Fruit fly (Drosophila melanogaster) whole organism, embryonic: Measurements from ENCODE around the gene Gr93a.
A peak's percentile ranks its signal among the peaks of the same experiment; 100 is the strongest.

Experiments used
- Aef1 ChIP-seq: fragments of 200-800 bp; sonication (Bioruptor generic); IDR thresholded peaks from 3 replicates; pipeline ENCODE4 v1.3.6; 2022; ENCODE audit warnings: missing biosample characterization, missing genetic modification characterization
- Asciz ChIP-seq: fragments of 200-800 bp; sonication (Bioruptor generic); optimal IDR thresholded peaks from 2 replicates; lab custom pipeline; 2017; ENCODE audit warnings: missing biosample characterization, mild to moderate bottlenecking, missing genetic modification characterization, missing genetic modification reagents
- CG10321 ChIP-seq: fragments of 200-800 bp; sonication (Bioruptor generic); IDR thresholded peaks from 2 replicates; pipeline ENCODE4 v1.3.6; 2022; ENCODE audit warnings: missing biosample characterization, missing genetic modification characterization
- CG10431 ChIP-seq: fragments of 200-800 bp; sonication (Bioruptor generic); optimal IDR thresholded peaks from 3 replicates; lab custom pipeline; 2018; ENCODE audit warnings: missing biosample characterization, mild to moderate bottlenecking, missing genetic modification characterization
- CG10979 ChIP-seq: fragments of 200-800 bp; sonication (Bioruptor generic); optimal IDR thresholded peaks from 2 replicates; lab custom pipeline; 2018; ENCODE audit warnings: missing biosample characterization, mild to moderate bottlenecking, missing genetic modification characterization, moderate library complexity
- CG11247 ChIP-seq: fragments of 200-800 bp; sonication (Bioruptor generic); IDR thresholded peaks from 2 replicates; pipeline ENCODE4 v1.3.6; 2022; ENCODE audit warnings: missing biosample characterization, missing genetic modification characterization
- CG11723 ChIP-seq: fragments of 200-800 bp; sonication (Bioruptor generic); optimal IDR thresholded peaks from 2 replicates; lab custom pipeline; 2017; ENCODE audit warnings: missing biosample characterization, mild to moderate bottlenecking, missing genetic modification characterization
- CG12071 ChIP-seq: fragments of 200-800 bp; sonication (Bioruptor generic); optimal IDR thresholded peaks from 3 replicates; lab custom pipeline; 2018; ENCODE audit warnings: missing biosample characterization, mild to moderate bottlenecking, missing genetic modification characterization
- CG13123 ChIP-seq: fragments of 200-800 bp; sonication (Bioruptor generic); optimal IDR thresholded peaks from 2 replicates; lab custom pipeline; 2016; ENCODE audit warnings: missing biosample characterization, missing genetic modification characterization
- CG14441 ChIP-seq: fragments of 200-800 bp; sonication (Bioruptor generic); IDR thresholded peaks from 2 replicates; pipeline ENCODE4 v1.3.6; 2022; ENCODE audit warnings: missing biosample characterization, missing genetic modification characterization
- CG17186 ChIP-seq: fragments of 200-800 bp; sonication (Bioruptor generic); optimal IDR thresholded peaks from 3 replicates; lab custom pipeline; 2017; ENCODE audit warnings: missing biosample characterization, missing genetic modification reagents, missing genetic modification characterization
- CG17568 ChIP-seq: fragments of 200-800 bp; sonication (Bioruptor generic); optimal IDR thresholded peaks from 2 replicates; lab custom pipeline; 2018; ENCODE audit warnings: missing biosample characterization, mild to moderate bottlenecking, missing genetic modification characterization, moderate library complexity
- CG18011 ChIP-seq: fragments of 200-800 bp; sonication (Bioruptor generic); optimal IDR thresholded peaks from 2 replicates; lab custom pipeline; 2017; ENCODE audit warnings: missing biosample characterization, missing genetic modification characterization, mild to moderate bottlenecking, moderate library complexity, missing genotype
- CG2199 ChIP-seq: fragments of 200-800 bp; sonication (Bioruptor generic); IDR thresholded peaks from 3 replicates; pipeline ENCODE4 v1.3.6; 2022; ENCODE audit warnings: missing biosample characterization, missing genetic modification characterization
- CG2875 ChIP-seq: fragments of 200-800 bp; sonication (Bioruptor generic); optimal IDR thresholded peaks from 2 replicates; lab custom pipeline; 2017; ENCODE audit warnings: missing biosample characterization, mild to moderate bottlenecking, missing genetic modification characterization, missing genetic modification reagents
- CG31365 ChIP-seq: fragments of 200-800 bp; sonication (Bioruptor generic); optimal IDR thresholded peaks from 2 replicates; lab custom pipeline; 2018; ENCODE audit warnings: missing biosample characterization, mild to moderate bottlenecking, missing genetic modification characterization
- CG34376 ChIP-seq: fragments of 200-800 bp; sonication (Bioruptor generic); optimal IDR thresholded peaks from 2 replicates; lab custom pipeline; 2018; ENCODE audit warnings: missing biosample characterization, mild to moderate bottlenecking, missing genetic modification characterization
- CG42726 ChIP-seq: fragments of 200-800 bp; sonication (Bioruptor generic); IDR thresholded peaks from 2 replicates; pipeline ENCODE4 v1.3.6; 2022; ENCODE audit warnings: missing biosample characterization, missing genetic modification characterization; ENCODE audit not compliant: partially characterized antibody
- CG6791 ChIP-seq: fragments of 200-800 bp; sonication (Bioruptor generic); IDR thresholded peaks from 3 replicates; pipeline ENCODE4 v1.3.6; 2022; ENCODE audit warnings: missing biosample characterization, missing genetic modification characterization; ENCODE audit not compliant: partially characterized antibody
- CG7372 ChIP-seq: fragments of 200-800 bp; sonication (Bioruptor generic); IDR thresholded peaks from 2 replicates; pipeline ENCODE4 v1.3.6; 2022; ENCODE audit warnings: missing biosample characterization, missing genetic modification characterization
- CG7786 ChIP-seq: fragments of 200-800 bp; sonication (Bioruptor generic); optimal IDR thresholded peaks from 2 replicates; lab custom pipeline; 2016; ENCODE audit warnings: missing biosample characterization, missing genetic modification characterization
- CG8290 ChIP-seq, 3 experiments: fragments of 200-800 bp; sonication (Bioruptor generic); optimal IDR thresholded peaks; 2 replicates each; lab custom pipeline; 2016 to 2019; ENCODE audit warnings: missing biosample characterization in 3 of 3, missing genetic modification characterization in 3 of 3, mild to moderate bottlenecking in 2 of 3, moderate library complexity in 1 of 3
- CG9437 ChIP-seq: fragments of 200-800 bp; sonication (Bioruptor generic); optimal IDR thresholded peaks from 2 replicates; lab custom pipeline; 2018; ENCODE audit warnings: missing biosample characterization, mild to moderate bottlenecking, missing genetic modification characterization
- D19A ChIP-seq: fragments of 200-800 bp; optimal IDR thresholded peaks from 3 replicates; lab custom pipeline; 2019; ENCODE audit warnings: missing biosample characterization, mild to moderate bottlenecking, missing genetic modification characterization, moderate library complexity
- Dbx ChIP-seq: fragments of 200-800 bp; sonication (Bioruptor generic); IDR thresholded peaks from 3 replicates; pipeline ENCODE4 v1.3.6; 2022; ENCODE audit warnings: missing biosample characterization, missing genetic modification characterization
- Dip2 ChIP-seq: fragments of 200-800 bp; sonication (Bioruptor generic); IDR thresholded peaks from 2 replicates; pipeline ENCODE4 v1.3.6; 2022; ENCODE audit warnings: missing biosample characterization, missing genetic modification characterization
- Ets97D ChIP-seq: fragments of 200-800 bp; sonication (Bioruptor generic); optimal IDR thresholded peaks from 3 replicates; lab custom pipeline; 2016; ENCODE audit warnings: missing biosample characterization, missing genetic modification characterization
- Fer2 ChIP-seq: fragments of 200-800 bp; sonication (Bioruptor generic); optimal IDR thresholded peaks from 2 replicates; lab custom pipeline; 2018; ENCODE audit warnings: missing biosample characterization, mild to moderate bottlenecking, missing genetic modification characterization, moderate library complexity
- Hsf ChIP-seq: fragments of 200-800 bp; sonication (Bioruptor generic); optimal IDR thresholded peaks from 3 replicates; lab custom pipeline; 2016; ENCODE audit warnings: missing biosample characterization, missing genetic modification characterization
- NC2β ChIP-seq: fragments of 200-800 bp; sonication (Bioruptor generic); optimal IDR thresholded peaks from 2 replicates; lab custom pipeline; 2016; ENCODE audit warnings: missing biosample characterization, missing genetic modification characterization
- Nf-YA ChIP-seq: fragments of 200-800 bp; sonication (Bioruptor generic); IDR thresholded peaks from 2 replicates; pipeline ENCODE4 v1.3.6; 2022; ENCODE audit warnings: missing biosample characterization, missing genetic modification characterization
- PHDP ChIP-seq: fragments of 200-800 bp; sonication (Bioruptor generic); optimal IDR thresholded peaks from 3 replicates; lab custom pipeline; 2018; ENCODE audit warnings: missing biosample characterization, mild to moderate bottlenecking, missing genetic modification characterization, moderate library complexity
- Scr ChIP-seq: fragments of 200-800 bp; sonication (Bioruptor generic); IDR thresholded peaks from 2 replicates; pipeline ENCODE4 v1.3.6; 2022; ENCODE audit warnings: missing biosample characterization, missing genetic modification characterization; ENCODE audit not compliant: partially characterized antibody
- amos ChIP-seq: fragments of 200-800 bp; sonication (Bioruptor generic); IDR thresholded peaks from 2 replicates; pipeline ENCODE4 v1.3.6; 2022; ENCODE audit warnings: missing biosample characterization, missing genetic modification characterization; ENCODE audit not compliant: partially characterized antibody
- dimm ChIP-seq: fragments of 200-800 bp; sonication (Bioruptor generic); IDR thresholded peaks from 2 replicates; pipeline ENCODE4 v1.3.6; 2022; ENCODE audit warnings: missing biosample characterization, missing genetic modification characterization
- disco-r ChIP-seq: fragments of 200-800 bp; sonication (Bioruptor generic); optimal IDR thresholded peaks from 2 replicates; lab custom pipeline; 2016; ENCODE audit warnings: missing biosample characterization, missing genetic modification characterization
- dpn ChIP-seq, 2 experiments: fragments of 200-800 bp; sonication (Bioruptor generic); optimal IDR thresholded peaks; 3 replicates each; lab custom pipeline; 2016; ENCODE audit warnings: missing biosample characterization in 2 of 2, missing genetic modification characterization in 2 of 2
- eve ChIP-seq, 2 experiments: fragments of >200 bp; optimal IDR thresholded peaks; 2 replicates each; lab custom pipeline; 2017; ENCODE audit warnings: missing biosample characterization in 2 of 2, missing genetic modification characterization in 2 of 2
- fru ChIP-seq: fragments of >200 bp; optimal IDR thresholded peaks from 2 replicates; lab custom pipeline; 2017
- ken ChIP-seq: fragments of 200-800 bp; sonication (Bioruptor generic); IDR thresholded peaks from 3 replicates; pipeline ENCODE4 v1.3.6; 2022; ENCODE audit warnings: missing biosample characterization, missing genetic modification characterization
- klu ChIP-seq: fragments of 200-800 bp; sonication (Bioruptor generic); IDR thresholded peaks from 2 replicates; pipeline ENCODE4 v1.3.6; 2022; ENCODE audit warnings: missing biosample characterization, missing genetic modification characterization
- oc ChIP-seq: fragments of 200-800 bp; sonication (Bioruptor generic); optimal IDR thresholded peaks from 2 replicates; lab custom pipeline; 2018; ENCODE audit warnings: missing biosample characterization, mild to moderate bottlenecking, missing genetic modification characterization, moderate library complexity
- otp ChIP-seq: fragments of 200-800 bp; sonication (Bioruptor generic); IDR thresholded peaks from 3 replicates; pipeline ENCODE4, ENCODE4 v1.3.6; 2022; ENCODE audit warnings: missing biosample characterization, missing genetic modification characterization
- pb ChIP-seq: fragments of 200-800 bp; sonication (Bioruptor generic); optimal IDR thresholded peaks from 3 replicates; lab custom pipeline; 2016; ENCODE audit warnings: missing biosample characterization, missing genetic modification characterization
- pros ChIP-seq: fragments of 200-800 bp; sonication (Bioruptor generic); optimal IDR thresholded peaks from 3 replicates; lab custom pipeline; 2019; ENCODE audit warnings: missing biosample characterization, mild to moderate bottlenecking, missing genetic modification characterization, moderate library complexity
- ranshi ChIP-seq: fragments of 200-800 bp; sonication (Bioruptor generic); IDR thresholded peaks from 2 replicates; pipeline ENCODE4 v1.3.6; 2022; ENCODE audit warnings: missing biosample characterization, missing genetic modification characterization
- tgo ChIP-seq: fragments of 200-800 bp; sonication (Bioruptor generic); IDR thresholded peaks from 3 replicates; pipeline ENCODE4 v1.3.6; 2022; ENCODE audit warnings: missing biosample characterization, missing genetic modification characterization
- trem ChIP-seq: fragments of 200-800 bp; optimal IDR thresholded peaks from 3 replicates; lab custom pipeline; 2019; ENCODE audit warnings: missing biosample characterization, mild to moderate bottlenecking, missing genetic modification characterization, moderate library complexity
- ttk ChIP-seq: fragments of 200-800 bp; sonication (Bioruptor generic); IDR thresholded peaks from 2 replicates; pipeline ENCODE4 v2.1.2; 2022; ENCODE audit warnings: missing biosample characterization, missing genetic modification characterization
- vnd ChIP-seq: fragments of 200-800 bp; sonication (Bioruptor generic); IDR thresholded peaks from 3 replicates; pipeline ENCODE4 v1.3.6; 2022; ENCODE audit warnings: missing biosample characterization, missing genetic modification characterization; ENCODE audit not compliant: partially characterized antibody

The Gr93a gene

DNA sequence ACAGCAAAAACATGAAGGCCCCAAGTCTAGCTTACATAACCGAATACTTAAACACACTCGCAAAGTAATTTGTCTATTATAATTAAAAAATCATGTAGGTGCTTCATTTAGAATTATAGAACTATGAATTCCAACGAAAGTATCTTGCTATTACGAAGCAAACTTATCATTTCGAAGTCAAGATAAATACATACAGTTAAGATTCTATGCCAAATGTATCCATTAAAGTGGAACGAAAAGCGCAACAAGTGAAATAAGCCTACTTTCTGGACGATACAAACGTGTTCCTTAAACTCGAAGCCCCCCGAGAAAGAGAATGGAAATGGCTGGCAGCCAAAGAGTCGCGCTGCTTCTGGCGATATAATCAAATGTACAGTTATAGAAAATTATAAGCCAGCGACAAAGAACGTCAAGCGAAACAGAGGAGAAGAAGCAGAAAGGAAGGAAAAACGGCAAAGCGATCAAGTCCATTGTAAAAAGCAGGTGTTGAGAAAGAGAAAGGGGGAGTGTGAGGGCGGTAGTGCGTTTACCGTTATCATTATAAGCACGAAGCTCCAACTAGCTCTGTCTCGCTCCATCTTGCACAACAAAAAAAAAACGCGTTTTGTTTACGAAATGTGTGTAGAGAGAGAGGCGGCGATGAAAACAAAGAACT, 20.4 kb downstream of the Gr93a start (continued):
- peak; percentile 68; the same call in 2 of the 3 replicates for TF ChIP-seq CG2199 (GFP tag; lab: Robert Waterston, UW)
- peak; percentile 89 for TF ChIP-seq D19A (tag; lab: Kevin White, UChicago)
- no peak for TF ChIP-seq CG17186 (GFP tag; lab: Kevin White, UChicago)
- no peak for TF ChIP-seq oc (tag; lab: Kevin White, UChicago)
- no peak for TF ChIP-seq Ets97D
- no peak for TF ChIP-seq CG11723 (GFP tag; lab: Kevin White, UChicago)
- no peak for TF ChIP-seq CG7372 (GFP tag; lab: Robert Waterston, UW)
- no peak; the same call in 2 of the 3 replicates for TF ChIP-seq tgo (GFP tag; lab: Robert Waterston, UW)
- no peak for TF ChIP-seq CG14441
- no peak for TF ChIP-seq trem (tag; lab: Kevin White, UChicago)
- TF ChIP-seq CG7786 (GFP tag; lab: Kevin White, UChicago), result no peak
- TF ChIP-seq Scr (GFP tag; lab: Robert Waterston, UW), result no peak
- TF ChIP-seq CG9437 (GFP tag; lab: Kevin White, UChicago), result peak; percentile 30
- no peak for TF ChIP-seq CG31365 (tag; lab: Kevin White, UChicago)
- no peak for TF ChIP-seq fru (lab: Kevin White, UChicago)
- TF ChIP-seq Hsf (GFP tag; lab: Kevin White, UChicago), result no peak
- TF ChIP-seq CG11247 (GFP tag; lab: Robert Waterston, UW), result no peak
- TF ChIP-seq ken (GFP tag; lab: Robert Waterston, UW), result no peak
- TF ChIP-seq CG10321, result no peak
- TF ChIP-seq Nf-YA (GFP tag; lab: Robert Waterston, UW), result no peak
- TF ChIP-seq CG12071, result no peak
- no peak for TF ChIP-seq CG10431 (GFP tag; lab: Kevin White, UChicago)
- TF ChIP-seq dpn (GFP tag; optimal IDR thresholded peaks at IDR 0.05; lab: Kevin White, UChicago), result peak in 1 of 2 experiments; percentile 4
- TF ChIP-seq CG34376, result no peak
- TF ChIP-seq Fer2 (tag; lab: Kevin White, UChicago), result no peak
- TF ChIP-seq CG17568, result peak; percentile 11
- no peak for TF ChIP-seq pb (GFP tag; lab: Kevin White, UChicago)
- TF ChIP-seq otp (GFP tag; lab: Robert Waterston, UW), result 0 out of 3 replicates have a peak, but pooled peaks have one; percentile 19
- peak in 1 of 2 experiments; percentile 9 for TF ChIP-seq eve (GFP tag; optimal IDR thresholded peaks at IDR 0.05; lab: Kevin White, UChicago)
- TF ChIP-seq ranshi (GFP tag; lab: Robert Waterston, UW), result no peak
- TF ChIP-seq dimm (GFP tag; lab: Robert Waterston, UW), result no peak
- no peak for TF ChIP-seq CG2875
- TF ChIP-seq CG18011 (GFP tag; lab: Kevin White, UChicago), result no peak
- peak; percentile 42 for TF ChIP-seq PHDP
- TF ChIP-seq CG6791 (GFP tag; lab: Robert Waterston, UW), result no peak
- TF ChIP-seq disco-r (GFP tag; lab: Kevin White, UChicago), result no peak
- TF ChIP-seq klu (GFP tag; lab: Robert Waterston, UW), result no peak
- TF ChIP-seq CG8290 (GFP tag; optimal IDR thresholded peaks at IDR 0.05; lab: Kevin White, UChicago), result no peak
- no peak for TF ChIP-seq CG8290 (tag; optimal IDR thresholded peaks at IDR 0.05; lab: Kevin White, UChicago)
- no peak for TF ChIP-seq CG13123 (GFP tag; lab: Kevin White, UChicago)
- TF ChIP-seq ttk (GFP tag; lab: Robert Waterston, UW), result no peak
- TF ChIP-seq Dip2 (GFP tag; lab: Robert Waterston, UW), result no peak
- TF ChIP-seq amos, result no peak
- no peak for TF ChIP-seq Asciz (GFP tag; lab: Kevin White, UChicago)
- peak; percentile 23 for TF ChIP-seq CG10979 (tag; lab: Kevin White, UChicago)
- TF ChIP-seq pros (GFP tag; lab: Kevin White, UChicago), result no peak
- TF ChIP-seq Dbx, result no peak
- TF ChIP-seq Aef1 (GFP tag; lab: Robert Waterston, UW), result no peak
- no peak for TF ChIP-seq CG42726 (GFP tag; lab: Robert Waterston, UW)
- TF ChIP-seq NC2β, result no peak
- no peak for TF ChIP-seq vnd (GFP tag; lab: Robert Waterston, UW)
